Worm (Caenorhabditis elegans) whole organism, dauer: ENCODE results near the gene sox-4.

Source experiments
- unc-62 ChIP-seq: sonication (generic microtip); optimal IDR thresholded peaks from 2 replicates; lab custom pipeline; 2017; ENCODE audit warnings: missing biosample characterization, missing genetic modification reagents, missing genetic modification characterization

sox-4 gene

ce11 chrX:3526712-3527111 lies 17.9 kb upstream of the sox-4 start:
- no peak for TF ChIP-seq unc-62 (GFP tag; lab: Kevin White, UChicago)

ce11 chrX:3518494-3518893 lies 9.7 kb upstream of the sox-4 start, which contains the start of gene npr-16:
Gene npr-16, plus strand, starts transcription at chrX:3518794.
- no peak for TF ChIP-seq unc-62 (GFP tag; lab: Kevin White, UChicago)

ce11 chrX:3517141-3517540 lies 8.3 kb upstream of the sox-4 start:
- no peak for TF ChIP-seq unc-62 (GFP tag; lab: Kevin White, UChicago)

DNA sequence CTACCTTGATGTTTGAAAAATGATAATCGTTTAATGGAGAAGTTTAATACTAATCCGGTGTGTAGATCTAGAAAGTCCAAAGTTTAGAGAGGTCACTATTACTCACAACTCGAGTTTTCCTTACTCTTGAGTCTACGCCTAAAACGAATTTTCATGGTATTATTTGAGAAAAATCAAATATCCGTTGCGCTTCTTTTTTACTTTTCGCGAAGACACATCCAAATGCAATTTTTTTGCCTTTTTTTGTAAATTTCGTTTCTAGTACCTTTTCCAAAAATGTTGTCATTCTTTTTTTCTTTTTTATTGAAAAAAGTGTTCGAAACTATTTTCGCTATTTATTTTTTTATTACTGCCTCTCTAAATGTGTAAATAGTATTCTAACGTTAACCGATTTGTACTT lies 4.9 kb upstream of the sox-4 start:
- TF ChIP-seq unc-62 (GFP tag; lab: Kevin White, UChicago) = no peak

ce11 chrX:3507214-3507613 lies 1.6 kb downstream of the sox-4 start:
- TF ChIP-seq unc-62 (GFP tag; lab: Kevin White, UChicago) = no peak

DNA sequence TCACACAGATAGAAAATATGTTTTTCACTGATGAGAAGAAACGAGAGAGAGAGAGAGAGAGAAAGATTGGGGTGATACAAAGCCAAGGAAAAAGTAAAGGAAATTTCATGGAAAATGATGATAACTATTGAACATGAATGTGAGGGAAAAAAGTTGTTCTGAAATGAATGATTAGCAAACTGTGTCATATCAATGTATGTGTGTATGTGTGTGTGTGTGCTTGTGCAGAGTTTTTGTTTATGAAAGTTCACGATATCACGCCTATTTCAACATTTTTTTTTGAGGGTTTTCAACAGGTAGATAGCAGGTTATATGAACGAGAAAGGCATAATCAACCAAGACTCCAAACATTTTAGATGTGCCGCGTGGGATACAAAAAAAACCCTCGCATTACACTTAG lies 2.2 kb downstream of the sox-4 start:
- no peak for TF ChIP-seq unc-62 (GFP tag; lab: Kevin White, UChicago)

ce11 chrX:3505062-3505461 lies 3.7 kb downstream of the sox-4 start:
- no peak for TF ChIP-seq unc-62 (GFP tag; lab: Kevin White, UChicago)

DNA sequence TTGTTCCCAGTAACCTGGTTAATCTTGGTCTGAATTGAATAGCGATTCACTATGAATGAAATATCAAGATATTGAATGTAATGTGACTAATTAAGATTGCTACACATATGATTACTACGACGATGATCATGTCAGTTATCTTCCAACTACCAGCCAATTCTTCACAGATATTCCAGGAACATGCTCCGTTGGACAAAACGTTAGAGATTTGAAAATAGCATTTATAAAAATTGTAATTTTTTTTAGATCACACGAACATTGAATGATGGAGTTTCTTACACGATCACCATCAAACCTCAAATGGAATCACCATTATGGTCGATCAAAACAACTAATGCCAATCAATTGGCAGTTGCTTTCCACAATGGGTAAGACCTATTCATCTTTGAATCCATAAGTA lies 5.8 kb downstream of the sox-4 start:
- no peak for TF ChIP-seq unc-62 (GFP tag; lab: Kevin White, UChicago)

DNA sequence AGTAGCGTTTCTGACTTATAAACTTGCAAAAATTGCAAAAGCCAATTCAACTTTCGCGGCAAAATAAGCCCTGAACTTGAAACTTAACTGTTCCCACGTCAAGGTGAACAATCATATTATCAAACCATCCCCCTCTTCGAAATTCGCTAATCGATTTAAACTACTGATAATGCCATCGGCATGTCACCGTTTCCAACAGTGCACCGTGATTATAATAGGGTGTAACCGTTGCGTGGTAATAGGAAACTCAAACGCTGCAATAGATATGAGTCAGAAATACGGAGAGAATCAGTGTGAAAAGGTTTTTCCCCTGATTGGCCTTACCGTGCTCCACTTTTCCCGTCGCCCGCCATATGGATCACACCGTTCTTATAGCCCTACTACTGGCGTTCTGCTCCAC lies 7.9 kb downstream of the sox-4 start:
- no peak for TF ChIP-seq unc-62 (GFP tag; lab: Kevin White, UChicago)

- no peak for TF ChIP-seq unc-62 (GFP tag; lab: Kevin White, UChicago)
These were observed 8.4 kb downstream of the sox-4 start for ce11 chrX:3500357-3500756.

- TF ChIP-seq unc-62 (GFP tag; lab: Kevin White, UChicago) = no peak
These were observed 8.9 kb downstream of the sox-4 start for ce11 chrX:3499867-3500266.

DNA sequence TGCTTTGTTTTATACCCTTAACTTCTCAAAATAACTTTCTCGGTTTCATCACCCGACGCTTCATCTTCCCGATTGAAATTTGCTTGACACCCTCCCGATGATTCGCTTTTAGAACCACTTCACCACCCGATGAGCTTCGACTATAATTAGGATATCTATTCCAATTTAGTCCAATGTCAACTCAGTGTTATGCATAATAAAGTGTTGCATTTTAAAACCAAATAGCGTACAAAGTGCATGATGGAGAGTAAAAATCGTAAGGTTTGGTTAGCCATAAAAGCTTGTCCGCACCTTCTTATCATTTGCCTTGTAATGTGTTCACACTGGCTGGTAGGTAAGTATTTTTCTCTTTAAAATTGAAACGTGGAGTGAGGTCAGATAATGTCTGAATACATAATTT lies 9.9 kb downstream of the sox-4 start, which contains the start of gene C12D12.1:
Gene C12D12.1, plus strand, starts transcription at position 301 of the 400 bp plus-strand sequence.
- no peak for TF ChIP-seq unc-62 (GFP tag; lab: Kevin White, UChicago)

ce11 chrX:3495776-3496175 lies 13.0 kb downstream of the sox-4 start, which contains the start of gene glt-1:
Gene glt-1, plus strand, starts transcription at chrX:3496026.
- no peak for TF ChIP-seq unc-62 (GFP tag; lab: Kevin White, UChicago)

- no peak for TF ChIP-seq unc-62 (GFP tag; lab: Kevin White, UChicago)
These were observed 14.2 kb downstream of the sox-4 start for ce11 chrX:3494634-3495033.

DNA sequence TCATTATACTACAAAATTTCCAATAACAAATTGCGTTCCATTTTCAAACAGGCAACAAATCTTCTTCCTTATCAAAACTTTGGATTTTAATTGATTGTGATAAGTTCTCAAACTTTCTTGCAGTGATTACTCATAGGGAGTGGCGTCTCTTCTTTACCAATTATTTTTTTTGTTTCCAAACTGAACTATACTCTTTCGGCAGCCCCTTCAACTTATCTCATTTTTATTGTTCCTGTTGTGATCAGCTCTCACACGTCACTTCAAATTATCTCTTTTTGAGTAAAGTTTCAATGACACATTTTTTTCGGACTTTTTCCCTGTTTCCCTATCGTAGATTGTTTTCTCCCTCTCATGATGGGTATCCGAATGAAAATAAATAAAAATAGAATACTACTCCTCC lies 16.4 kb downstream of the sox-4 start:
- TF ChIP-seq unc-62 (GFP tag; lab: Kevin White, UChicago) = no peak

DNA sequence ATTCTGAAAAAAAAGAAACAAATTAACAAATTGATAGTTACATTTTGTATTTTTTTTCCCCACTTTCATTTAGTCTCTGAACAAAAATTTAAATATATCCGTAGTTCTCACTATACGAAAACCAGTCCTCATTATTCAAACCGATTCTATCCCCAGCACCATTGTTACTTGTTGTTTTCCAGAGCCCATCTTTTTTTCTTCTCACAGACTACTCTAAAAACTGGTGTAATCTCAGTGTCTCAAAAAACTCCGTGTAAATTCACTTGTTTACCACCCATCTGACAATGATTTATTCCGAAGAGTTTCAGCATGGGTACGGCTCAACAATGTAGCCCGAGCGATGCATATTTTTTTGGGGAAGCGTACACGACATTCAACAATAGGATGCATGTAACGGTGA lies 19.8 kb downstream of the sox-4 start, which contains the start of gene C12D12.3:
Gene C12D12.3, plus strand, starts transcription at position 301 of the 400 bp plus-strand sequence.
- TF ChIP-seq unc-62 (GFP tag; lab: Kevin White, UChicago) = no peak

DNA sequence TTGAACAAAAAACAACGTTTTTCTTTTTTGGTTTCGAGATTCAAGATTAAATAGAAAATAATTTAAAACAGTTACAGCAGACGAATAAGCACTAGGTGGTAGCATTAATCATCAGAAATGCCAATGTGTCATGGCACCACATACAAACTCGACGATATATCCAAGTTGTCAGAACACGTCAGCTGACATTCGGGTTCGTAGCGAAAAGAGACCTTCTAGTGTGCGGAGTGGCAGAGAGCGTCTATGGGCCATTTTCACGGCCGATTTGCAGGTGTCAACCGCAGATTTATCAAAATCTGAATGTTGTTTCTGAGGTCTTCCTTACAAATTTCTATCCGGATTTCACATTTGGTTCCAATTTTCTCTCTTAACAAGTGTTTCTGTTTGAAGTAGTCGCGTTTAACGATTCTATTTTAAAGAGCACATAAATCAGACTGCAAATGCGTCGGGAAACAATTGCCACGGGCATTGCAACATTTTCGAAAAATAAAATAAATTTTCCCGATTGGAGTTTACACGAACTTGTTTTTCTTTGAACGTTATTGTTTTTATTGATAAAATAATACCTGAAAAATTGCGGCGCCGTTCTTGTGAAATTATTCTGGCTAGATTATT lies 20.6 kb downstream of the sox-4 start:
- no peak for TF ChIP-seq unc-62 (GFP tag; lab: Kevin White, UChicago)
